Worm (Caenorhabditis elegans): ENCODE data around the gene F14F7.7.

DNA sequence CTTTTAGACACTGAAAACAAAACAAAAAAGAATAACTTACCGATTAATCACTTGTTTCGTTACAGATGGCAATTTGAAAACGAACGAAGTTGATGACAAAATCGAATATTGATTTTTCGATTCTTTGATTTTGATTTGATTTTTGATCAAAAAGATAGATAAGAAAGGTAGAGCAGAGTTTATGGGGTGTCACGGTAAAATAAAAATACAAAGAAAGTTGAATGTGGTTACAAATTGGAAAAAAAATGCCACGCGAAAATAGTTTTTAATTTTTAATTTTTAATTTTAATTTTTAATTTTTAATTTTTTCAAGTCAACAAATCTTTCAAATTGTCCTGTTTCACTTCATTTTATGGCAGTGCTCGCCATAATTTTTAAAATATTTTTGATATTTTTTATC, 24.6 kb downstream of the F14F7.7 start, which contains the start of gene F54F12.1:
- TF ChIP-seq nhr-237 (tag; optimal IDR thresholded peaks at IDR 0.05) (no peak), ces-1 (GFP tag; optimal IDR thresholded peaks at IDR 0.05) (no peak), flh-1 (GFP tag; optimal IDR thresholded peaks at IDR 0.05) (no peak), snpc-4 (tag; optimal IDR thresholded peaks at IDR 0.05) (no peak), ztf-11 (tag; optimal IDR thresholded peaks at IDR 0.05) (no peak), M03D4.4 (tag; optimal IDR thresholded peaks at IDR 0.05) (no peak), zip-8 (tag; optimal IDR thresholded peaks at IDR 0.05) (no peak), pha-4 (tag; optimal IDR thresholded peaks at IDR 0.05) (no peak), bed-3 (GFP tag; optimal IDR thresholded peaks at IDR 0.05) (no peak), nhr-76 (tag; optimal IDR thresholded peaks at IDR 0.05) (no peak), mab-5 (tag; optimal IDR thresholded peaks at IDR 0.05) (no peak), nhr-28 (tag; optimal IDR thresholded peaks at IDR 0.05) (no peak), elt-3 (tag; optimal IDR thresholded peaks at IDR 0.05) (no peak)

Data from whole organism, mixed stage, embryonic.